Worm (Caenorhabditis elegans) whole organism, L4/young adult: ENCODE measurements around the gene T25D3.4.

Source experiments
- dao-5 ChIP-seq: sonication (generic microtip); optimal IDR thresholded peaks from 2 replicates; lab custom pipeline; 2016; ENCODE audit warnings: missing genotype, missing genetic modification characterization, moderate library complexity, missing compliant biosample characterization
- him-1 ChIP-seq: sonication (generic microtip); optimal IDR thresholded peaks from 2 replicates; lab custom pipeline; 2016; ENCODE audit warnings: missing genotype, missing genetic modification reagents, missing genetic modification characterization, missing compliant biosample characterization

DNA sequence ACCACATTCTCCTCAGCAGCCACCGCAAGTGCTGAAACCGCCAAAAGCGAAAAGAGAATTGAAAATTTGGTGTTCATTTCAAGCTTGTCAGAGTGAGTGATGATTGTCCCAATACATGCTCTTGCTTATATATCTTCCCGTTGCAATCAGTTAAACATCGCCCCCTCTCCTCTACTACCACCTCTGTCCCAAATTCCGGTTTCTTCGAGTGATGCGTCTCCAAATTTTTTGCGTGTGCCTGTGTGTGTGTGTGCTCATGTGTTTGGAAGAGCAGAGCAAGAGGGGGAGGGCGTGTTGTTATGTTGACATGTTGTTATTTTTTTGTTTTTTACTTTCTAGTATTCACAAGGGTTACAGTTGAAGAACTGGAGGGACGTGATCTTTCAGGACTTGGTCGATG, 47.4 kb downstream of the T25D3.4 start, which contains the start of gene abu-11:
- TF ChIP-seq dao-5 (tag; lab: Kevin White, UChicago) = no peak
- no peak for TF ChIP-seq him-1 (tag; lab: Kevin White, UChicago)
